Fruit fly (Drosophila melanogaster) whole organism, embryonic: Measurements from ENCODE around the gene Rich.

ENCODE experiments used
- CG10959 ChIP-seq: fragments of 200-800 bp; sonication (Bioruptor generic); IDR thresholded peaks from 2 replicates; pipeline ENCODE4 v1.3.6; 2022; ENCODE audit warnings: missing biosample characterization, missing genetic modification characterization
- CG11504 ChIP-seq: fragments of 200-800 bp; sonication (Bioruptor generic); optimal IDR thresholded peaks from 3 replicates; lab custom pipeline; 2019; ENCODE audit warnings: missing biosample characterization, mild to moderate bottlenecking, missing genetic modification characterization, moderate library complexity
- CG12071 ChIP-seq: fragments of 200-800 bp; sonication (Bioruptor generic); optimal IDR thresholded peaks from 3 replicates; lab custom pipeline; 2018; ENCODE audit warnings: missing biosample characterization, mild to moderate bottlenecking, missing genetic modification characterization
- CG12219 ChIP-seq: fragments of 200-800 bp; sonication (Bioruptor generic); optimal IDR thresholded peaks from 3 replicates; lab custom pipeline; 2018; ENCODE audit warnings: missing biosample characterization, mild to moderate bottlenecking, missing genetic modification characterization
- CG14667 ChIP-seq: fragments of 200-800 bp; sonication (Bioruptor generic); IDR thresholded peaks from 2 replicates; pipeline ENCODE4 v1.3.6; 2022; ENCODE audit warnings: missing biosample characterization, missing genetic modification characterization
- CG14710 ChIP-seq: fragments of 200-800 bp; sonication (Bioruptor generic); optimal IDR thresholded peaks from 3 replicates; lab custom pipeline; 2019; ENCODE audit warnings: missing biosample characterization, mild to moderate bottlenecking, missing genetic modification characterization, moderate library complexity
- CG15514 ChIP-seq: fragments of 200-800 bp; sonication (Bioruptor generic); optimal IDR thresholded peaks from 3 replicates; lab custom pipeline; 2017; ENCODE audit warnings: missing biosample characterization, missing genetic modification characterization, mild to moderate bottlenecking, moderate library complexity, missing genetic modification reagents
- CG15696 ChIP-seq: fragments of 200-800 bp; sonication (Bioruptor generic); optimal IDR thresholded peaks from 2 replicates; lab custom pipeline; 2019; ENCODE audit warnings: missing biosample characterization, mild to moderate bottlenecking, missing genetic modification characterization, moderate library complexity
- CG1602 ChIP-seq: fragments of 200-800 bp; sonication (Bioruptor generic); optimal IDR thresholded peaks from 3 replicates; lab custom pipeline; 2016; ENCODE audit warnings: missing biosample characterization, missing genetic modification characterization
- CG1603 ChIP-seq: fragments of 200-800 bp; sonication (Bioruptor generic); optimal IDR thresholded peaks from 2 replicates; lab custom pipeline; 2019; ENCODE audit warnings: missing biosample characterization, mild to moderate bottlenecking, missing genetic modification characterization, moderate library complexity
- CG17912 ChIP-seq: fragments of 200-800 bp; sonication (Bioruptor generic); optimal IDR thresholded peaks from 2 replicates; lab custom pipeline; 2018; ENCODE audit warnings: missing biosample characterization, mild to moderate bottlenecking, missing genetic modification characterization
- CG18599 ChIP-seq: fragments of 200-800 bp; sonication (Bioruptor generic); optimal IDR thresholded peaks from 3 replicates; lab custom pipeline; 2017; ENCODE audit warnings: missing biosample characterization, missing genetic modification characterization, mild to moderate bottlenecking, moderate library complexity, missing genetic modification reagents
- CG2199 ChIP-seq: fragments of 200-800 bp; sonication (Bioruptor generic); IDR thresholded peaks from 3 replicates; pipeline ENCODE4 v1.3.6; 2022; ENCODE audit warnings: missing biosample characterization, missing genetic modification characterization
- CG30403 ChIP-seq: fragments of 200-800 bp; sonication (Bioruptor generic); optimal IDR thresholded peaks from 3 replicates; lab custom pipeline; 2016; ENCODE audit warnings: missing biosample characterization, missing genetic modification characterization
- CG31388 ChIP-seq: fragments of 200-800 bp; sonication (Bioruptor generic); optimal IDR thresholded peaks from 2 replicates; lab custom pipeline; 2016; ENCODE audit warnings: missing biosample characterization, missing genetic modification characterization
- CG3847 ChIP-seq: fragments of 200-800 bp; sonication (Bioruptor generic); IDR thresholded peaks from 2 replicates; pipeline ENCODE4 v1.3.6; 2022; ENCODE audit warnings: missing biosample characterization, missing genetic modification characterization
- CG42726 ChIP-seq: fragments of 200-800 bp; sonication (Bioruptor generic); IDR thresholded peaks from 2 replicates; pipeline ENCODE4 v1.3.6; 2022; ENCODE audit warnings: missing biosample characterization, missing genetic modification characterization; ENCODE audit not compliant: partially characterized antibody
- CG8290 ChIP-seq, 3 experiments: fragments of 200-800 bp; sonication (Bioruptor generic); optimal IDR thresholded peaks; 2 replicates each; lab custom pipeline; 2016 to 2019; ENCODE audit warnings: missing biosample characterization in 3 of 3, missing genetic modification characterization in 3 of 3, mild to moderate bottlenecking in 2 of 3, moderate library complexity in 1 of 3
- Camta ChIP-seq: fragments of 200-800 bp; sonication (Bioruptor generic); optimal IDR thresholded peaks from 2 replicates; lab custom pipeline; 2016; ENCODE audit warnings: missing biosample characterization, missing genetic modification characterization
- D19A ChIP-seq: fragments of 200-800 bp; optimal IDR thresholded peaks from 3 replicates; lab custom pipeline; 2019; ENCODE audit warnings: missing biosample characterization, mild to moderate bottlenecking, missing genetic modification characterization, moderate library complexity
- Dfd ChIP-seq, 2 experiments: fragments of >200 bp; optimal IDR thresholded peaks; 2 replicates each; lab custom pipeline; 2017; ENCODE audit warnings: missing biosample characterization in 2 of 2, missing genetic modification characterization in 2 of 2
- Dip2 ChIP-seq: fragments of 200-800 bp; sonication (Bioruptor generic); IDR thresholded peaks from 2 replicates; pipeline ENCODE4 v1.3.6; 2022; ENCODE audit warnings: missing biosample characterization, missing genetic modification characterization
- Dref ChIP-seq: fragments of 200-800 bp; sonication (Bioruptor generic); IDR thresholded peaks from 2 replicates; pipeline ENCODE4 v1.3.6; 2022; ENCODE audit warnings: missing biosample characterization, missing genetic modification characterization
- Elba2 ChIP-seq: fragments of 200-800 bp; sonication (Bioruptor generic); optimal IDR thresholded peaks from 3 replicates; lab custom pipeline; 2016; ENCODE audit warnings: missing biosample characterization, missing genetic modification characterization
- Med ChIP-seq: fragments of 200-800 bp; sonication (Bioruptor generic); peaks from one replicate; lab custom pipeline; 2016; ENCODE audit warnings: missing biosample characterization, missing genetic modification characterization, mild to moderate bottlenecking, inconsistent platforms, moderate library complexity
- Mrtf ChIP-seq: fragments of 200-800 bp; sonication (Bioruptor generic); IDR thresholded peaks from 3 replicates; pipeline ENCODE4 v1.3.6; 2022; ENCODE audit warnings: missing biosample characterization, missing genetic modification characterization
- Nf-YB ChIP-seq: fragments of 200-800 bp; sonication (Bioruptor generic); optimal IDR thresholded peaks from 3 replicates; lab custom pipeline; 2019; ENCODE audit warnings: missing biosample characterization, mild to moderate bottlenecking, missing genetic modification characterization, moderate library complexity
- Xrp1 ChIP-seq: fragments of 200-800 bp; sonication (Bioruptor generic); IDR thresholded peaks from 2 replicates; pipeline ENCODE4 v1.3.6; 2022; ENCODE audit warnings: missing biosample characterization, missing genetic modification characterization
- ara ChIP-seq: fragments of 200-800 bp; sonication (Bioruptor generic); IDR thresholded peaks from 2 replicates; pipeline ENCODE4 v1.3.6; 2022; ENCODE audit warnings: missing biosample characterization, missing genetic modification characterization
- ato ChIP-seq: fragments of 200-800 bp; sonication (Bioruptor generic); IDR thresholded peaks from 2 replicates; pipeline ENCODE4 v1.3.6; 2022; ENCODE audit warnings: missing biosample characterization, missing genetic modification characterization; ENCODE audit not compliant: partially characterized antibody
- bcd ChIP-seq: fragments of 200-800 bp; sonication (Bioruptor generic); optimal IDR thresholded peaks from 2 replicates; lab custom pipeline; 2017; ENCODE audit warnings: missing biosample characterization, mild to moderate bottlenecking, missing genetic modification characterization
- chinmo ChIP-seq: fragments of 200-800 bp; sonication (Bioruptor generic); IDR thresholded peaks from 4 replicates; pipeline ENCODE4 v1.3.6; 2022; ENCODE audit warnings: missing biosample characterization, missing genetic modification characterization; ENCODE audit not compliant: partially characterized antibody
- ci ChIP-seq: fragments of 200-800 bp; sonication (Bioruptor generic); IDR thresholded peaks from 3 replicates; pipeline ENCODE4 v1.3.6; 2022; ENCODE audit warnings: missing biosample characterization, missing genetic modification characterization
- crp ChIP-seq, 2 experiments: fragments of 200-800 bp; sonication (Bioruptor generic); optimal IDR thresholded peaks; 2 replicates in 1 of 2; 3 replicates in 1 of 2; lab custom pipeline; 2017; ENCODE audit warnings: missing biosample characterization in 2 of 2, missing genetic modification characterization in 2 of 2, mild to moderate bottlenecking in 1 of 2, moderate library complexity in 1 of 2
- ewg ChIP-seq: fragments of 200-800 bp; sonication (Bioruptor generic); optimal IDR thresholded peaks from 3 replicates; lab custom pipeline; 2017; ENCODE audit warnings: mild to moderate bottlenecking, missing biosample characterization, missing genetic modification reagents, missing genetic modification characterization
- fru ChIP-seq: fragments of >200 bp; optimal IDR thresholded peaks from 2 replicates; lab custom pipeline; 2017
- gem ChIP-seq: fragments of 200-800 bp; sonication (Bioruptor generic); optimal IDR thresholded peaks from 2 replicates; lab custom pipeline; 2019; ENCODE audit warnings: missing biosample characterization, mild to moderate bottlenecking, missing genetic modification characterization, moderate library complexity
- gt ChIP-seq: fragments of 200-800 bp; sonication (Bioruptor generic); IDR thresholded peaks from 2 replicates; pipeline ENCODE4 v1.3.6; 2022; ENCODE audit warnings: missing biosample characterization, missing genetic modification characterization
- pnt ChIP-seq: fragments of 200-800 bp; sonication (Bioruptor generic); optimal IDR thresholded peaks from 3 replicates; lab custom pipeline; 2016; ENCODE audit warnings: missing biosample characterization, missing genetic modification characterization
- prd ChIP-seq, 3 experiments: fragments of >200 bp in 2 of 3; fragments of 200-800 bp in 1 of 3; sonication (Bioruptor generic) in 1 of 3; optimal IDR thresholded peaks in 2 of 3; IDR thresholded peaks in 1 of 3; 2 replicates in 2 of 3; 3 replicates in 1 of 3; pipeline versions ENCODE4 v1.3.6 to Lab custom; 2017 to 2022; ENCODE audit warnings: missing biosample characterization in 1 of 3, missing genetic modification characterization in 1 of 3
- pros ChIP-seq: fragments of 200-800 bp; sonication (Bioruptor generic); optimal IDR thresholded peaks from 3 replicates; lab custom pipeline; 2019; ENCODE audit warnings: missing biosample characterization, mild to moderate bottlenecking, missing genetic modification characterization, moderate library complexity
- row ChIP-seq: fragments of 200-800 bp; sonication (Bioruptor generic); IDR thresholded peaks from 3 replicates; pipeline ENCODE4 v1.3.6; 2022; ENCODE audit warnings: missing biosample characterization, missing genetic modification characterization
- sens ChIP-seq: fragments of 200-800 bp; sonication (Bioruptor generic); peaks from one replicate; lab custom pipeline; 2016; ENCODE audit warnings: missing biosample characterization, missing genetic modification characterization
- sisA ChIP-seq: fragments of 200-800 bp; sonication (Bioruptor generic); IDR thresholded peaks from 2 replicates; pipeline ENCODE4 v1.3.6; 2022; ENCODE audit warnings: missing biosample characterization, missing genetic modification characterization
- slp2 ChIP-seq: fragments of 200-800 bp; sonication (Bioruptor generic); optimal IDR thresholded peaks from 2 replicates; lab custom pipeline; 2016; ENCODE audit warnings: missing biosample characterization, missing genetic modification characterization
- sug ChIP-seq: fragments of 200-800 bp; optimal IDR thresholded peaks from 2 replicates; lab custom pipeline; 2019; ENCODE audit warnings: missing biosample characterization, mild to moderate bottlenecking, missing genetic modification characterization, moderate library complexity
- vvl ChIP-seq: fragments of 200-800 bp; sonication (Bioruptor generic); IDR thresholded peaks from 2 replicates; pipeline ENCODE4 v1.3.6; 2022; ENCODE audit warnings: missing biosample characterization, missing genetic modification characterization

Gene Rich

dm6 chr3L:22275989-22276388 lies 13.3 kb upstream of the Rich start (continued):
- no peak for TF ChIP-seq CG12219 (GFP tag; lab: Kevin White, UChicago)
- peak; percentile 8; the same call in 1 of the 2 replicates for TF ChIP-seq CG3847 (GFP tag; lab: Robert Waterston, UW)
- TF ChIP-seq CG10959, result no peak
- no peak for TF ChIP-seq fru
- no peak for TF ChIP-seq slp2 (GFP tag; lab: Kevin White, UChicago)
- no peak for TF ChIP-seq Dip2 (GFP tag; lab: Robert Waterston, UW)
- TF ChIP-seq Mrtf (GFP tag; lab: Robert Waterston, UW), result no peak
- TF ChIP-seq CG8290 (GFP tag; optimal IDR thresholded peaks at IDR 0.05; lab: Kevin White, UChicago), result no peak
- TF ChIP-seq CG8290 (tag; optimal IDR thresholded peaks at IDR 0.05; lab: Kevin White, UChicago), result no peak
- TF ChIP-seq row (GFP tag; lab: Robert Waterston, UW), result peak; percentile 44; the same call in 2 of the 3 replicates
- TF ChIP-seq sisA (GFP tag; lab: Robert Waterston, UW), result 0 out of 2 replicates have a peak, but pooled peaks have one; percentile 34
- TF ChIP-seq prd (optimal IDR thresholded peaks at IDR 0.05; lab: Kevin White, UChicago), result no peak
- no peak for TF ChIP-seq prd (GFP tag; IDR thresholded peaks at IDR 0.05; lab: Robert Waterston, UW)
- TF ChIP-seq Nf-YB (GFP tag; lab: Kevin White, UChicago), result no peak
- TF ChIP-seq CG14710, result no peak

- TF ChIP-seq Med (peak; percentile 77), CG42726 (GFP tag; lab: Robert Waterston, UW) (no peak), bcd (GFP tag; lab: Kevin White, UChicago) (no peak), D19A (tag; lab: Kevin White, UChicago) (peak; percentile 94), CG1602 (GFP tag; lab: Kevin White, UChicago) (no peak), chinmo (GFP tag; lab: Robert Waterston, UW) (0 out of 4 replicates have a peak, but pooled peaks have one; percentile 48), CG1603 (tag; lab: Kevin White, UChicago) (no peak), sug (tag; lab: Kevin White, UChicago) (no peak), gem (tag; lab: Kevin White, UChicago) (peak; percentile 5), pros (GFP tag; lab: Kevin White, UChicago) (no peak), crp (GFP tag; optimal IDR thresholded peaks at IDR 0.05; lab: Kevin White, UChicago) (peak in 1 of 2 experiments; percentile 40), vvl (GFP tag; lab: Robert Waterston, UW) (0 out of 2 replicates have a peak, but pooled peaks have one; percentile 11), row (GFP tag; lab: Robert Waterston, UW) (peak; percentile 57; the same call in 1 of the 3 replicates), ato (no peak), Elba2 (GFP tag; lab: Kevin White, UChicago) (peak; percentile 6), CG3847 (GFP tag; lab: Robert Waterston, UW) (no peak), gt (no peak), pnt (GFP tag; lab: Kevin White, UChicago) (no peak), CG2199 (GFP tag; lab: Robert Waterston, UW) (no peak), CG30403 (GFP tag; lab: Kevin White, UChicago) (peak; percentile 3), CG12071 (GFP tag; lab: Kevin White, UChicago) (no peak), ara (GFP tag; lab: Robert Waterston, UW) (0 out of 2 replicates have a peak, but pooled peaks have one; percentile 45), Dref (GFP tag; lab: Robert Waterston, UW) (no peak), CG15514 (GFP tag; lab: Kevin White, UChicago) (peak; percentile 96), CG14667 (GFP tag; lab: Robert Waterston, UW) (no peak), sens (GFP tag; lab: Kevin White, UChicago) (peak; percentile 57), ewg (GFP tag; lab: Kevin White, UChicago) (peak; percentile 91), CG18599 (GFP tag; lab: Kevin White, UChicago) (peak; percentile 25), Camta (GFP tag; lab: Kevin White, UChicago) (no peak), Xrp1 (GFP tag; lab: Robert Waterston, UW) (peak; percentile 24; the same call in 1 of the 2 replicates), CG17912 (GFP tag; lab: Kevin White, UChicago) (no peak), ci (peak; percentile 59; the same call in 1 of the 3 replicates), Dfd (GFP tag; optimal IDR thresholded peaks at IDR 0.05; lab: Kevin White, UChicago) (no peak), CG15696 (tag; lab: Kevin White, UChicago) (no peak), CG11504 (tag; lab: Kevin White, UChicago) (peak; percentile 8), CG31388 (GFP tag; lab: Kevin White, UChicago) (no peak)
Measured at dm6 chr3L:22273529-22274301, 11.0 kb upstream of the Rich start, which contains the start of gene Srpk79D. Srpk79D (plus strand) TSS chr3L:22273985.
